Worm (Caenorhabditis elegans) whole organism, late embryonic: Measurements from ENCODE around the gene R07B7.6.

Source experiments
- ceh-31 ChIP-seq: sonication (generic microtip); optimal IDR thresholded peaks from 2 replicates; lab custom pipeline; 2016; ENCODE audit warnings: missing genetic modification characterization, missing compliant biosample characterization
- elt-2 ChIP-seq: sonication (generic microtip); optimal IDR thresholded peaks from 2 replicates; lab custom pipeline; 2016; ENCODE audit warnings: missing genetic modification reagents, missing genetic modification characterization, missing compliant biosample characterization
- fkh-10 ChIP-seq: fragments of 150-350 bp; optimal IDR thresholded peaks from 2 replicates; lab custom pipeline; 2014; ENCODE audit warnings: missing biosample characterization, missing genetic modification reagents, missing genetic modification characterization
- pat-9 ChIP-seq: fragments of 200-800 bp; sonication (Bioruptor generic); optimal IDR thresholded peaks from 2 replicates; lab custom pipeline; 2018; ENCODE audit warnings: mild to moderate bottlenecking, missing genetic modification characterization, moderate library complexity, missing compliant biosample characterization
- pqm-1 ChIP-seq: sonication (generic microtip); optimal IDR thresholded peaks from 2 replicates; lab custom pipeline; 2016; ENCODE audit warnings: missing genetic modification characterization, missing compliant biosample characterization
- unc-3 ChIP-seq, 2 experiments: fragments of 200-800 bp in 1 of 2; sonication (Bioruptor generic) in 1 of 2; sonication (generic microtip) in 1 of 2; conservative IDR thresholded peaks in 1 of 2; optimal IDR thresholded peaks in 1 of 2; 2 replicates each; pipeline versions ENCODE4 v1.3.6 to Lab custom; 2016 to 2022; ENCODE audit warnings: missing compliant biosample characterization in 2 of 2, missing genetic modification characterization in 2 of 2, missing genetic modification reagents in 1 of 2
- unc-55 ChIP-seq: sonication (generic microtip); optimal IDR thresholded peaks from 2 replicates; lab custom pipeline; 2017; ENCODE audit warnings: missing biosample characterization, missing genetic modification reagents, missing genetic modification characterization

DNA sequence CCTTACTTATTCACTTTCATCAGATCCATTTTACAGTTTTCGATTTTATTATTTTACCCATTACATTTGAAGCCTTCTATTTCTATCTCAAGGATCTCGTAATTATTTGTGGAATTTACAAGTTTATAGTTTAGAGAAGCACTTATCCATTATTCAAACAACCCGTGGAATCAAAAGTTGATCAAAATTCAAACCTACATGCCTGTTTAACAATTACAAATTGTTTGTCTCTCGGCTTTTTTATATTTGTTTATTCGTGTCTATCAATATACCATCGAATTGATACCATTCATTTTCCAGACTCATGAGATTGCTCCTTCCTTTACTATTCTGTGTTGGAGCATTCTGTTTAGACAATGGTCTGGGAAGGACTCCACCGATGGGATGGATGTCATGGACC lies 12.1 kb upstream of the R07B7.6 start, which contains the start of gene gana-1:
- TF ChIP-seq unc-55 (no peak), elt-2 (tag; lab: Kevin White, UChicago) (no peak), unc-3 (GFP tag; conservative IDR thresholded peaks at IDR 0.05; lab: Robert Waterston, UW) (no peak), unc-3 (tag; optimal IDR thresholded peaks at IDR 0.05; lab: Kevin White, UChicago) (no peak), pat-9 (tag; lab: Kevin White, UChicago) (no peak), fkh-10 (no peak), ceh-31 (tag; lab: Kevin White, UChicago) (no peak), pqm-1 (tag; lab: Kevin White, UChicago) (no peak)
